Fruit fly (Drosophila melanogaster): Measurements from ENCODE around the gene CG13000.

CG13000 gene

dm6 chrX:16945414-16945813, 2.9 kb downstream of the CG13000 start (continued):
- peak; percentile 85 for TF ChIP-seq topi (GFP tag; optimal IDR thresholded peaks at IDR 0.05)
- TF ChIP-seq cyc (GFP tag; optimal IDR thresholded peaks at IDR 0.05) = peak; percentile 80
- peak; percentile 84 for TF ChIP-seq CG10669 (GFP tag; optimal IDR thresholded peaks at IDR 0.05)
- TF ChIP-seq CG6808 (GFP tag; optimal IDR thresholded peaks at IDR 0.05) = peak; percentile 74
- peak; percentile 82 for TF ChIP-seq acj6 (GFP tag; optimal IDR thresholded peaks at IDR 0.05)
- peak; percentile 93 for TF ChIP-seq Eip78C (GFP tag)
- TF ChIP-seq eg (GFP tag; IDR thresholded peaks at IDR 0.05) = peak; percentile 86
- TF ChIP-seq CG3919 (GFP tag; optimal IDR thresholded peaks at IDR 0.05) = peak; percentile 86
- peak; percentile 76 for TF ChIP-seq achi (GFP tag; optimal IDR thresholded peaks at IDR 0.05)
- no peak for TF ChIP-seq dsx (GFP tag; optimal IDR thresholded peaks at IDR 0.05; ENCODE audit: poor library complexity, severe bottlenecking)
- peak; percentile 59 for TF ChIP-seq CG8319 (GFP tag; optimal IDR thresholded peaks at IDR 0.05)
- TF ChIP-seq fd59A (GFP tag; optimal IDR thresholded peaks at IDR 0.05) = peak; percentile 56
- peak; percentile 45 for TF ChIP-seq dac (GFP tag; optimal IDR thresholded peaks at IDR 0.05)
- TF ChIP-seq Sox14 (GFP tag; optimal IDR thresholded peaks at IDR 0.05) = peak; percentile 81
- peak; percentile 77 for TF ChIP-seq Gug (GFP tag; IDR thresholded peaks at IDR 0.05)
- peak; percentile 83 for TF ChIP-seq CG6163 (GFP tag; IDR thresholded peaks at IDR 0.05)
- TF ChIP-seq salr (GFP tag; optimal IDR thresholded peaks at IDR 0.05) = peak in 1 of 2 experiments; percentile 70
- TF ChIP-seq CG6792 (GFP tag; optimal IDR thresholded peaks at IDR 0.05) = peak; percentile 75
- peak; percentile 83 for TF ChIP-seq esn (GFP tag; optimal IDR thresholded peaks at IDR 0.05)
- TF ChIP-seq fd85E (GFP tag; optimal IDR thresholded peaks at IDR 0.05) = peak; percentile 41
- TF ChIP-seq CG9139 (GFP tag; optimal IDR thresholded peaks at IDR 0.05) = no peak
- TF ChIP-seq CG34406 (GFP tag; optimal IDR thresholded peaks at IDR 0.05) = peak; percentile 73

DNA sequence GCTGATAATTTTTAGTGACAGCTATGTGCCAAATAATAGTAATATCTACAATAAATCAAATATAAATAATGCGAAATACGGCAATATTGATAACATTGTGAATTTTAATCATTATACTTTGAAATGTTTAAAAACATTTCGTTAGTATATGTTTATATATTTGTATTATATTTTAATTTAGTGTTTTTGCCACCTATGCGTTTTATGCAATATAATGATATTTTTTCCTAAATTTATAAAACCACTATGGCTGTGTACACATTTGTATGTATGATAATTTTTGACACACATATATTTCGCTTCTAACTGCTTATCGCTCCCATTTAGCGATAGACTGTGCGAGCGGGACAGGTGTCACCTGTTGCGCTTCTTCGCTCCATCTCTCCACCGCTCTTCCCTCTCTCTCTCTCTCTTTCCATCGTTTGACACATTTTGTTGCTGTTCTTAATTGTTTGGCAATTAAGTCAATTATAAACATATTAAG, 4.2 kb downstream of the CG13000 start:
- TF ChIP-seq CG15336 (GFP tag; IDR thresholded peaks at IDR 0.05) (peak; percentile 61; the same call in 1 of the 2 replicates), Sox14 (GFP tag; optimal IDR thresholded peaks at IDR 0.05) (no peak), net (GFP tag; optimal IDR thresholded peaks at IDR 0.05) (no peak), fd59A (GFP tag; optimal IDR thresholded peaks at IDR 0.05) (no peak), Hr39 (GFP tag; optimal IDR thresholded peaks at IDR 0.05) (no peak), CG6808 (GFP tag; optimal IDR thresholded peaks at IDR 0.05) (no peak), acj6 (GFP tag; optimal IDR thresholded peaks at IDR 0.05) (no peak), CG6163 (GFP tag; IDR thresholded peaks at IDR 0.05) (no peak), Eip93F (GFP tag; optimal IDR thresholded peaks at IDR 0.05) (no peak), CG10631 (GFP tag; optimal IDR thresholded peaks at IDR 0.05) (peak; percentile 4), Gug (GFP tag; IDR thresholded peaks at IDR 0.05) (no peak), CG6792 (GFP tag; optimal IDR thresholded peaks at IDR 0.05) (no peak), svp (GFP tag) (peak; percentile 25), CG32006 (GFP tag; optimal IDR thresholded peaks at IDR 0.05) (peak; percentile 36), dac (GFP tag; optimal IDR thresholded peaks at IDR 0.05) (no peak), Sox102F (GFP tag; optimal IDR thresholded peaks at IDR 0.05) (no peak), CG1621 (tag; optimal IDR thresholded peaks at IDR 0.05) (no peak), OdsH (GFP tag; optimal IDR thresholded peaks at IDR 0.05) (peak; percentile 2), spab (GFP tag; optimal IDR thresholded peaks at IDR 0.05) (no peak), vri (GFP tag; optimal IDR thresholded peaks at IDR 0.05) (no peak), Hr38 (GFP tag; optimal IDR thresholded peaks at IDR 0.05) (no peak), Sox15 (GFP tag; optimal IDR thresholded peaks at IDR 0.05) (no peak), eg (GFP tag; IDR thresholded peaks at IDR 0.05) (0 out of 3 replicates have a peak, but pooled peaks have one; percentile 48), CG8632 (GFP tag; optimal IDR thresholded peaks at IDR 0.05) (no peak), CG3032 (tag; optimal IDR thresholded peaks at IDR 0.05) (no peak), topi (GFP tag; optimal IDR thresholded peaks at IDR 0.05) (no peak), CG3919 (GFP tag; optimal IDR thresholded peaks at IDR 0.05) (no peak), CG11902 (GFP tag; optimal IDR thresholded peaks at IDR 0.05) (no peak), esn (GFP tag; optimal IDR thresholded peaks at IDR 0.05) (no peak), fkh (GFP tag; optimal IDR thresholded peaks at IDR 0.05) (peak; percentile 42), CG6854 (GFP tag; optimal IDR thresholded peaks at IDR 0.05) (no peak), CG6276 (GFP tag; optimal IDR thresholded peaks at IDR 0.05) (no peak), CG16779 (tag; optimal IDR thresholded peaks at IDR 0.05) (no peak), CG11294 (GFP tag; IDR thresholded peaks at IDR 0.05) (no peak), salr (GFP tag; optimal IDR thresholded peaks at IDR 0.05) (no peak), Eip75B (GFP tag; optimal IDR thresholded peaks at IDR 0.05) (no peak), CG34406 (GFP tag; optimal IDR thresholded peaks at IDR 0.05) (no peak), Blimp-1 (GFP tag; optimal IDR thresholded peaks at IDR 0.05) (no peak), Ets96B (tag; optimal IDR thresholded peaks at IDR 0.05) (no peak), CG11762 (GFP tag; optimal IDR thresholded peaks at IDR 0.05; ENCODE audit: insufficient read depth) (no peak)

Data from whole organism, prepupa.